Fruit fly (Drosophila melanogaster) whole organism, pupa: ENCODE results near the gene CG14667.

ENCODE experiments used
- CG10348 ChIP-seq: fragments of 200-800 bp; sonication (Bioruptor generic); IDR thresholded peaks from 2 replicates; pipeline ENCODE4 v1.3.6; 2022; ENCODE audit warnings: missing biosample characterization, missing genetic modification characterization
- CG12605 ChIP-seq: fragments of 200-800 bp; sonication (Bioruptor generic); IDR thresholded peaks from 2 replicates; pipeline ENCODE4 v1.3.6; 2022; ENCODE audit warnings: missing biosample characterization, missing genetic modification characterization
- CG13204 ChIP-seq: fragments of 200-800 bp; sonication (Bioruptor generic); optimal IDR thresholded peaks from 2 replicates; lab custom pipeline; 2018; ENCODE audit warnings: missing biosample characterization, mild to moderate bottlenecking, missing genetic modification characterization, moderate library complexity
- CG14655 ChIP-seq: fragments of 200-800 bp; sonication (Bioruptor generic); optimal IDR thresholded peaks from 3 replicates; lab custom pipeline; 2017; ENCODE audit warnings: mild to moderate bottlenecking, missing biosample characterization, missing genetic modification reagents, missing genetic modification characterization
- CG15710 ChIP-seq: fragments of 200-800 bp; sonication (Bioruptor generic); optimal IDR thresholded peaks from 2 replicates; lab custom pipeline; 2018; ENCODE audit warnings: missing biosample characterization, mild to moderate bottlenecking, missing genetic modification characterization, moderate library complexity
- CG17806 ChIP-seq: fragments of 200-800 bp; sonication (Bioruptor generic); optimal IDR thresholded peaks from 2 replicates; lab custom pipeline; 2018; ENCODE audit warnings: missing biosample characterization, mild to moderate bottlenecking, missing genetic modification characterization, moderate library complexity
- CG32121 ChIP-seq: fragments of 200-800 bp; sonication (Bioruptor generic); IDR thresholded peaks from 2 replicates; pipeline ENCODE4 v1.3.6; 2022; ENCODE audit warnings: missing biosample characterization, missing genetic modification characterization
- CG34367 ChIP-seq: fragments of 200-800 bp; sonication (Bioruptor generic); optimal IDR thresholded peaks from 2 replicates; lab custom pipeline; 2018; ENCODE audit warnings: missing biosample characterization, mild to moderate bottlenecking, missing genetic modification characterization
- CG4496 ChIP-seq: fragments of 200-800 bp; sonication (Bioruptor generic); IDR thresholded peaks from 3 replicates; pipeline ENCODE4 v1.3.6; 2022; ENCODE audit warnings: missing biosample characterization, missing genetic modification characterization
- CG8159 ChIP-seq: fragments of 200-800 bp; sonication (Bioruptor generic); optimal IDR thresholded peaks from 3 replicates; lab custom pipeline; 2018; ENCODE audit warnings: missing biosample characterization, mild to moderate bottlenecking, missing genetic modification characterization, moderate library complexity
- CG8301 ChIP-seq: fragments of 200-800 bp; sonication (Bioruptor generic); optimal IDR thresholded peaks from 2 replicates; lab custom pipeline; 2018; ENCODE audit warnings: missing biosample characterization, mild to moderate bottlenecking, missing genetic modification characterization
- CG9948 ChIP-seq: fragments of 200-800 bp; sonication (Bioruptor generic); optimal IDR thresholded peaks from 2 replicates; lab custom pipeline; 2018; ENCODE audit warnings: missing biosample characterization, mild to moderate bottlenecking, missing genetic modification characterization, moderate library complexity
- D1 ChIP-seq: fragments of 200-800 bp; sonication (Bioruptor generic); optimal IDR thresholded peaks from 2 replicates; lab custom pipeline; 2018; ENCODE audit warnings: missing biosample characterization, mild to moderate bottlenecking, missing genetic modification characterization, moderate library complexity
- EcR ChIP-seq: fragments of 200-800 bp; sonication (Bioruptor generic); optimal IDR thresholded peaks from 3 replicates; lab custom pipeline; 2019; ENCODE audit warnings: missing biosample characterization, missing genetic modification characterization, mild to moderate bottlenecking, moderate library complexity, missing genetic modification reagents
- Ets98B ChIP-seq: fragments of 200-800 bp; sonication (Bioruptor generic); IDR thresholded peaks from 2 replicates; pipeline ENCODE4 v1.3.6; 2022; ENCODE audit warnings: missing biosample characterization, missing genetic modification characterization
- Pif1A ChIP-seq: fragments of 200-800 bp; sonication (Bioruptor generic); optimal IDR thresholded peaks from 3 replicates; lab custom pipeline; 2016; ENCODE audit warnings: missing biosample characterization, missing genetic modification characterization
- Pif1B ChIP-seq: fragments of 200-800 bp; sonication (Bioruptor generic); optimal IDR thresholded peaks from 3 replicates; lab custom pipeline; 2016; ENCODE audit warnings: missing biosample characterization, missing genetic modification characterization
- Snoo ChIP-seq: fragments of 200-800 bp; sonication (Bioruptor generic); optimal IDR thresholded peaks from 3 replicates; lab custom pipeline; 2017; ENCODE audit warnings: missing biosample characterization, mild to moderate bottlenecking, missing genetic modification characterization, inconsistent platforms
- gl ChIP-seq: fragments of 200-800 bp; sonication (Bioruptor generic); optimal IDR thresholded peaks from 2 replicates; lab custom pipeline; 2018; ENCODE audit warnings: missing biosample characterization, mild to moderate bottlenecking, missing genetic modification characterization
- rn ChIP-seq: fragments of 200-800 bp; sonication (Bioruptor generic); IDR thresholded peaks from 2 replicates; pipeline ENCODE4 v1.3.6; 2022; ENCODE audit warnings: missing biosample characterization, missing genetic modification characterization

The CG14667 gene

dm6 chr3R:5393742-5394391, 19.0 kb downstream of the CG14667 start, which contains the start of gene CG1172:
Gene CG1172 (plus strand): TSS chr3R:5393922.
- no peak for TF ChIP-seq Ets98B (GFP tag; lab: Robert Waterston, UW)
- TF ChIP-seq CG4496 (GFP tag; lab: Robert Waterston, UW), result 0 out of 3 replicates have a peak, but pooled peaks have one; percentile 17

- TF ChIP-seq EcR (GFP tag; lab: Kevin White, UChicago) (no peak), gl (no peak), CG8301 (tag; lab: Kevin White, UChicago) (no peak), rn (GFP tag; lab: Robert Waterston, UW) (no peak), Pif1A (GFP tag; lab: Kevin White, UChicago) (no peak)
Measured at dm6 chr3R:5395210-5395609, 20.4 kb downstream of the CG14667 start.

- TF ChIP-seq gl (no peak), Pif1B (no peak), Pif1A (GFP tag; lab: Kevin White, UChicago) (no peak), CG8159 (tag; lab: Kevin White, UChicago) (no peak), CG13204 (no peak), Ets98B (GFP tag; lab: Robert Waterston, UW) (no peak), CG8301 (tag; lab: Kevin White, UChicago) (no peak), Snoo (tag; lab: Kevin White, UChicago) (no peak), CG32121 (GFP tag; lab: Robert Waterston, UW) (no peak), CG10348 (GFP tag; lab: Robert Waterston, UW) (no peak), CG4496 (GFP tag; lab: Robert Waterston, UW) (no peak), CG12605 (GFP tag; lab: Robert Waterston, UW) (no peak), CG14655 (GFP tag; lab: Kevin White, UChicago) (no peak), CG15710 (tag; lab: Kevin White, UChicago) (no peak), rn (GFP tag; lab: Robert Waterston, UW) (no peak)
- TF ChIP-seq, all 21 proteins: peak for 0
Measured at dm6 chr3R:5399096-5399495, 24.3 kb downstream of the CG14667 start, which contains the start of gene Or83a. Gene Or83a (minus strand): TSS chr3R:5399196.

DNA sequence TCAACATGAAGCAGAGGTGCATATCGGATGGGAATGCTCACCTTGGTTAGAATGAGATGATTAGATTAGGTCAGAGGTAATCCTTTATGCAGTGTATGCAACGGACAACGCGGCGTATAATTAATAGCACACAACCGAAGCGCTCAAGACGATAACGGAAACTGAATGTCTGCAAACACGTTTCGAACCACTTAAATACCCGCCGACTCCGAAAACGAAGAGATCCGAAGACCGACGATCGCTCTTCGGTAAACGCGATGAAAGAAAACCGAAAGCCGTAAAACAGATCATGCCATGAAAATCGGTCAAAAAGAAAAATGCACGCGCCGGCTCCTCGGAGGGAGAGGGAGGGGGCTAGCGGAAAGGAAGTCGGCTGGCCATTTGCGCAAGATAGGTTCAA, 29.1 kb downstream of the CG14667 start, which contains the start of gene CG2663:
CG2663 (minus strand) TSS at position 173 of the 400 bp plus-strand sequence.
- TF ChIP-seq CG12605 (GFP tag; lab: Robert Waterston, UW), result 0 out of 2 replicates have a peak, but pooled peaks have one; percentile 18
- no peak for TF ChIP-seq EcR (GFP tag; lab: Kevin White, UChicago)
- TF ChIP-seq CG4496 (GFP tag; lab: Robert Waterston, UW), result peak; percentile 54; the same call in 1 of the 3 replicates
- TF ChIP-seq CG34367 (tag; lab: Kevin White, UChicago), result no peak
- TF ChIP-seq CG32121 (GFP tag; lab: Robert Waterston, UW), result peak; percentile 17; the same call in 1 of the 2 replicates
- TF ChIP-seq, all 21 proteins: peak for 3

dm6 chr3R:5412306-5412705, 37.5 kb downstream of the CG14667 start, which contains the start of gene Orco:
Gene Orco (minus strand): TSS chr3R:5412406.
- TF ChIP-seq CG9948 (no peak), CG17806 (no peak), CG8159 (tag; lab: Kevin White, UChicago) (no peak), Pif1B (no peak), CG4496 (GFP tag; lab: Robert Waterston, UW) (no peak), CG15710 (tag; lab: Kevin White, UChicago) (no peak), gl (no peak), CG13204 (no peak), CG12605 (GFP tag; lab: Robert Waterston, UW) (no peak), CG10348 (GFP tag; lab: Robert Waterston, UW) (no peak)

- TF ChIP-seq CG8159 (tag; lab: Kevin White, UChicago) (peak; percentile 36), Snoo (tag; lab: Kevin White, UChicago) (no peak), CG8301 (tag; lab: Kevin White, UChicago) (peak; percentile 11), CG10348 (GFP tag; lab: Robert Waterston, UW) (no peak), CG32121 (GFP tag; lab: Robert Waterston, UW) (no peak), CG14655 (GFP tag; lab: Kevin White, UChicago) (no peak), D1 (tag; lab: Kevin White, UChicago) (no peak)
Measured at dm6 chr3R:5412987-5413386, 38.2 kb downstream of the CG14667 start.

DNA sequence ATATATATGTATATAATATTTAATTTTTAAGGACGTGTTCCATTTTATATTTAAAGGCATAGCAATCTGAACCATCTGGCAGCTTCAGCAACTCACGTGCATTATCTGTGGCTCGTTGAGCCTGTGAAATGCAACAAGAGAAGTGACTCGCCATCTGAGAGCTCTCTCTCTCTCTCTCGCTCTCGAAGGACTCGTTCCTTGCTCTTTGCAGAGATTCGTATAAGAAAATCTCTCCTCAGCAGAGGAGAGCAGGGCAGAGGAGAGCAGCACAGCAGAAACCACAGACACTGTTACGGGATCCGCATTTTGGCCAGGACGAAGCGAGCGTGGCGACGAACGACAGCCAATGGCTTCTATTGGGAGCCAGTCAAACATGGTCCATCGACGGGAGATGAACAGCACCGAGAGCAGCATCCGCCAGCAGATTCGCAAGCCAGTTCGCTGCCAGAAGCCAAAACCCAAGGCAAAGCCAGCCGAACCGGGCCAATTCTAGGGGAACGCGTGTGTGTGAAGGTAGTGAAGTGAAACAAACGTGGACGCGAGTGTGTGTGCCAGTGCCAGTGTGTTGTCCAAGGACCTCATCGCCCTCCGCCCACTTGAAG, 39.4 kb downstream of the CG14667 start, which contains the start of gene CG14669:
CG14669 (plus strand) TSS at position 381 of the 602 bp plus-strand sequence.
- TF ChIP-seq CG14655 (GFP tag; lab: Kevin White, UChicago), result no peak
- TF ChIP-seq CG9948, result no peak
- no peak for TF ChIP-seq CG15710 (tag; lab: Kevin White, UChicago)
- TF ChIP-seq CG8301 (tag; lab: Kevin White, UChicago), result no peak
- no peak for TF ChIP-seq CG4496 (GFP tag; lab: Robert Waterston, UW)
